Worm (Caenorhabditis elegans) whole organism, late embryonic: ENCODE data around the gene C09B9.1.

ENCODE experiments used
- C08G9.2 ChIP-seq: sonication (generic microtip); optimal IDR thresholded peaks from 2 replicates; lab custom pipeline; 2016; ENCODE audit warnings: mild to moderate bottlenecking, missing genetic modification characterization, moderate library complexity, missing compliant biosample characterization
- K02D7.2 ChIP-seq: sonication (generic microtip); optimal IDR thresholded peaks from 2 replicates; lab custom pipeline; 2017; ENCODE audit warnings: mild to moderate bottlenecking, missing genetic modification characterization, missing compliant biosample characterization
- K09A11.1 ChIP-seq: sonication (generic microtip); optimal IDR thresholded peaks from 2 replicates; lab custom pipeline; 2017; ENCODE audit warnings: antibody characterized with exemption, mild to moderate bottlenecking, missing genetic modification characterization, missing compliant biosample characterization; ENCODE audit not compliant: insufficient read depth
- Y22D7AL.16 ChIP-seq: sonication (generic microtip); optimal IDR thresholded peaks from 2 replicates; lab custom pipeline; 2016; ENCODE audit warnings: missing genetic modification characterization, missing compliant biosample characterization
- ceh-2 ChIP-seq: sonication (generic microtip); optimal IDR thresholded peaks from 2 replicates; lab custom pipeline; 2016; ENCODE audit warnings: missing genotype, missing genetic modification characterization, missing compliant biosample characterization
- ceh-22 ChIP-seq: sonication (generic microtip); optimal IDR thresholded peaks from 2 replicates; lab custom pipeline; 2017; ENCODE audit warnings: missing biosample characterization, missing genetic modification characterization
- ceh-31 ChIP-seq: sonication (generic microtip); optimal IDR thresholded peaks from 2 replicates; lab custom pipeline; 2016; ENCODE audit warnings: missing genetic modification characterization, missing compliant biosample characterization
- ceh-45 ChIP-seq: fragments of 200-800 bp; sonication (Bioruptor generic); IDR thresholded peaks from 2 replicates; pipeline ENCODE4 v1.3.6; 2022; ENCODE audit warnings: missing genetic modification reagents, missing genetic modification characterization, missing compliant biosample characterization
- elt-2 ChIP-seq: sonication (generic microtip); optimal IDR thresholded peaks from 2 replicates; lab custom pipeline; 2016; ENCODE audit warnings: missing genetic modification reagents, missing genetic modification characterization, missing compliant biosample characterization
- fkh-10 ChIP-seq: fragments of 150-350 bp; optimal IDR thresholded peaks from 2 replicates; lab custom pipeline; 2014; ENCODE audit warnings: missing biosample characterization, missing genetic modification reagents, missing genetic modification characterization
- hlh-13 ChIP-seq: fragments of 200-800 bp; sonication (Bioruptor generic); optimal IDR thresholded peaks from 2 replicates; lab custom pipeline; 2018; ENCODE audit warnings: mild to moderate bottlenecking, missing genetic modification characterization, missing compliant biosample characterization
- hlh-15 ChIP-seq: sonication (generic microtip); optimal IDR thresholded peaks from 2 replicates; lab custom pipeline; 2016; ENCODE audit warnings: missing genetic modification characterization, missing compliant biosample characterization
- hlh-8 ChIP-seq: sonication (generic microtip); optimal IDR thresholded peaks from 2 replicates; lab custom pipeline; 2016; ENCODE audit warnings: missing genotype, missing genetic modification characterization, missing compliant biosample characterization
- madf-2 ChIP-seq: sonication (generic microtip); optimal IDR thresholded peaks from 2 replicates; lab custom pipeline; 2017; ENCODE audit warnings: missing genetic modification characterization, missing compliant biosample characterization
- nhr-11 ChIP-seq: fragments of 150-350 bp; optimal IDR thresholded peaks from 2 replicates; lab custom pipeline; 2014; ENCODE audit warnings: missing biosample characterization, missing genetic modification characterization
- npax-4 ChIP-seq: sonication (generic microtip); optimal IDR thresholded peaks from 2 replicates; lab custom pipeline; 2016; ENCODE audit warnings: missing genetic modification characterization, missing compliant biosample characterization
- unc-42 ChIP-seq: sonication (generic microtip); optimal IDR thresholded peaks from 2 replicates; lab custom pipeline; 2016; ENCODE audit warnings: missing genotype, missing genetic modification characterization, missing compliant biosample characterization
- zip-5 ChIP-seq: sonication (generic microtip); optimal IDR thresholded peaks from 2 replicates; lab custom pipeline; 2016; ENCODE audit warnings: missing genetic modification characterization, missing compliant biosample characterization

Gene C09B9.1

DNA sequence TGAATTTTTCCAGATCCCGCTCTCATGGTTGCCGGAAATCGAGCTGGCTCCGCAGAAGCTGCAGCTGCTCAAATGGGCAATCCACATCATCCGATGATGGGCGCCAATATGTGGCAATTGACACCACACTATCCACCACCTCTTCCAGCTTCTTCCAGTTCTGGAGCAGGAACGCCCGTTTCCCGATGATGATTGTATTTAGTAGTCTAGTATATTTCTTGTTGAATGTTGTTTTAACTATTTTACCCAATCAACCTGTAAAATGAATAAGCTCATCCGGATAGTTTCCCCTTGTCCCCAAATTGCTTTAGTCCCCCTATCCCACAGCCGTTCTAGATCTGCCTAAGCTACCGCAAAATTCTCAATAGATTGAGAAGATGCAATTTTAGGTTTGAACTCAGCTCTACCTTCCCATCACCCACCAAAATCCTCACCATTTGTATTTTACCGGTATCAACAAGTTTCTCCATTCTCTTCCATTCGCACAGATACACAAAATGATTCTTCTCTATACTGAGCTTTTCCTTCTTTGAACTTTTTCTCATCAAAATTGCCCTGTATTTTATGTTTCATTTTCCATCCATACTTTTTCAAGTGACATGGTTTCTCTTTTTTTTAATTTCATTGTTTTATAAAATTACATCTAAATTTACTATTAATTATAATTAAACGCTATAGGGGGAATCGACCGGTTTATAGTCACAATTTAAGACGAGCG lies 48.8 kb downstream of the C09B9.1 start:
- TF ChIP-seq Y22D7AL.16 (tag; lab: Kevin White, UChicago) (no peak), ceh-22 (no peak), hlh-15 (tag; lab: Kevin White, UChicago) (no peak), npax-4 (no peak)
- TF ChIP-seq, all 69 proteins: peak for 0

- TF ChIP-seq nhr-11 (no peak), K09A11.1 (tag; lab: Kevin White, UChicago) (no peak), K02D7.2 (no peak), ceh-45 (GFP tag; lab: Robert Waterston, UW) (no peak), hlh-8 (tag; lab: Kevin White, UChicago) (no peak), elt-2 (peak; percentile 25)
- TF ChIP-seq, all 69 proteins: peak for 1
Measured at ce11 chrIV:5086961-5087326, 49.4 kb downstream of the C09B9.1 start.

- no peak for TF ChIP-seq npax-4
- TF ChIP-seq ceh-2 (tag; lab: Kevin White, UChicago) = no peak
- no peak for TF ChIP-seq fkh-10 (GFP tag; lab: Kevin White, UChicago)
- TF ChIP-seq C08G9.2 (tag; lab: Kevin White, UChicago) = no peak
- no peak for TF ChIP-seq zip-5 (tag; lab: Kevin White, UChicago)
- no peak for TF ChIP-seq madf-2 (tag; lab: Kevin White, UChicago)
- TF ChIP-seq hlh-13 (GFP tag; lab: Kevin White, UChicago) = no peak
- TF ChIP-seq K02D7.2 = no peak
- no peak for TF ChIP-seq unc-42 (tag; lab: Kevin White, UChicago)
- no peak for TF ChIP-seq ceh-31 (tag; lab: Kevin White, UChicago)
Measured at ce11 chrIV:5088814-5089322, 51.3 kb downstream of the C09B9.1 start, which contains the start of gene ivd-1. Gene ivd-1, minus strand, starts transcription at chrIV:5088864.
